Worm (Caenorhabditis elegans) whole organism, young adult: Measurements from ENCODE around the gene nep-23.
A peak's percentile ranks its signal among the peaks of the same experiment; 100 is the strongest.
"Not testable (repeated sequence)": the region's sequence is repeated elsewhere in the genome, so short reads cannot be mapped to it uniquely, and the experiment has no call there.

Source experiments
- B0261.1 ChIP-seq: sonication (generic microtip); optimal IDR thresholded peaks from 2 replicates; lab custom pipeline; 2016; ENCODE audit warnings: mild to moderate bottlenecking, missing genetic modification characterization, moderate library complexity, missing compliant biosample characterization
- B0336.3 ChIP-seq: fragments of 200-800 bp; sonication (Bioruptor generic); IDR thresholded peaks from 2 replicates; pipeline ENCODE4 v1.3.6; 2022; ENCODE audit warnings: missing genetic modification characterization, missing compliant biosample characterization
- D2030.7 ChIP-seq: fragments of 200-800 bp; sonication (Bioruptor generic); IDR thresholded peaks from 2 replicates; pipeline ENCODE4 v1.3.6; 2022; ENCODE audit warnings: missing genetic modification reagents, missing genetic modification characterization, missing compliant biosample characterization
- F10E7.11 ChIP-seq: sonication (generic microtip); optimal IDR thresholded peaks from 2 replicates; lab custom pipeline; 2017; ENCODE audit warnings: mild to moderate bottlenecking, missing genetic modification characterization, moderate library complexity, missing compliant biosample characterization
- F33H1.4 ChIP-seq: fragments of 200-800 bp; sonication (Bioruptor generic); IDR thresholded peaks from 2 replicates; pipeline ENCODE4 v1.3.6; 2022; ENCODE audit warnings: missing genetic modification reagents, missing genetic modification characterization, missing compliant biosample characterization
- Y56A3A.18 ChIP-seq: fragments of 200-800 bp; sonication (Bioruptor generic); IDR thresholded peaks from 2 replicates; pipeline ENCODE4 v1.3.6; 2022; ENCODE audit warnings: missing genetic modification reagents, missing genetic modification characterization, missing compliant biosample characterization
- ama-1 ChIP-seq, 3 experiments: fragments of 150-350 bp in 1 of 3; sonication (generic microtip) in 2 of 3; optimal IDR thresholded peaks; 2 replicates each; lab custom pipeline; 2014 to 2018; ENCODE audit warnings: missing biosample characterization in 2 of 3, missing genetic modification characterization in 2 of 3, missing genetic modification reagents in 2 of 3
- attf-6 ChIP-seq: fragments of 200-800 bp; sonication (Bioruptor generic); IDR thresholded peaks from 2 replicates; pipeline ENCODE4 v1.3.6; 2022; ENCODE audit warnings: missing genetic modification reagents, missing genetic modification characterization, missing compliant biosample characterization
- cebp-2 ChIP-seq: fragments of 200-800 bp; sonication (Bioruptor generic); IDR thresholded peaks from 2 replicates; pipeline ENCODE4 v1.3.6; 2022; ENCODE audit warnings: missing genetic modification characterization, missing compliant biosample characterization
- ceh-100 ChIP-seq: fragments of 200-800 bp; sonication (Bioruptor generic); IDR thresholded peaks from 2 replicates; pipeline ENCODE4 v1.3.6; 2022; ENCODE audit warnings: missing genetic modification reagents, missing genetic modification characterization, missing compliant biosample characterization
- ceh-40 ChIP-seq: fragments of 200-800 bp; sonication (Bioruptor generic); IDR thresholded peaks from 2 replicates; pipeline ENCODE4 v1.3.6; 2022; ENCODE audit warnings: missing genetic modification characterization, missing compliant biosample characterization
- ceh-58 ChIP-seq: fragments of 200-800 bp; sonication (Bioruptor generic); IDR thresholded peaks from 2 replicates; pipeline ENCODE4 v1.3.6; 2022; ENCODE audit warnings: missing genetic modification characterization, missing compliant biosample characterization
- die-1 ChIP-seq: sonication (generic microtip); optimal IDR thresholded peaks from 2 replicates; lab custom pipeline; 2016; ENCODE audit warnings: missing genotype, mild to moderate bottlenecking, missing genetic modification characterization, missing compliant biosample characterization
- efl-1 ChIP-seq: fragments of 150-350 bp; optimal IDR thresholded peaks from 2 replicates; lab custom pipeline; 2014; ENCODE audit warnings: missing biosample characterization, missing genetic modification reagents, missing genetic modification characterization
- ekl-4 ChIP-seq: fragments of 200-800 bp; sonication (Bioruptor generic); IDR thresholded peaks from 2 replicates; pipeline ENCODE4 v1.3.6; 2022; ENCODE audit warnings: missing genetic modification reagents, missing genetic modification characterization, missing compliant biosample characterization
- fkh-3 ChIP-seq: sonication (generic microtip); optimal IDR thresholded peaks from 2 replicates; lab custom pipeline; 2016; ENCODE audit warnings: mild to moderate bottlenecking, missing genetic modification characterization, missing compliant biosample characterization
- him-1 ChIP-seq: sonication (generic microtip); optimal IDR thresholded peaks from 2 replicates; lab custom pipeline; 2016; ENCODE audit warnings: missing genotype, missing genetic modification reagents, missing genetic modification characterization, missing compliant biosample characterization
- hsf-1 ChIP-seq: fragments of 200-800 bp; sonication (Bioruptor generic); IDR thresholded peaks from 2 replicates; pipeline ENCODE4 v1.3.6; 2022; ENCODE audit warnings: missing genetic modification reagents, missing genetic modification characterization, missing compliant biosample characterization
- lin-35 ChIP-seq, 3 experiments: fragments of 150-350 bp in 2 of 3; sonication (generic microtip) in 1 of 3; optimal IDR thresholded peaks; 2 replicates each; lab custom pipeline; 2014 to 2018; ENCODE audit warnings: missing biosample characterization in 3 of 3, missing genetic modification characterization in 3 of 3, missing genetic modification reagents in 3 of 3
- lin-40 ChIP-seq: sonication (generic microtip); optimal IDR thresholded peaks from 2 replicates; lab custom pipeline; 2016; ENCODE audit warnings: missing genetic modification characterization, mild to moderate bottlenecking, missing compliant biosample characterization, missing genotype, missing genetic modification reagents
- lir-1 ChIP-seq: fragments of 200-800 bp; sonication (Bioruptor generic); conservative IDR thresholded peaks from 2 replicates; pipeline ENCODE4 v1.3.6; 2022; ENCODE audit warnings: missing genetic modification reagents, missing genetic modification characterization, missing compliant biosample characterization
- lsy-27 ChIP-seq: sonication (generic microtip); optimal IDR thresholded peaks from 2 replicates; lab custom pipeline; 2017; ENCODE audit warnings: missing genetic modification characterization, mild to moderate bottlenecking, missing compliant biosample characterization, antibody characterized with exemption, missing genotype, borderline replicate concordance; ENCODE audit not compliant: insufficient read depth
- madf-10 ChIP-seq: sonication (generic microtip); optimal IDR thresholded peaks from 2 replicates; lab custom pipeline; 2016; ENCODE audit warnings: mild to moderate bottlenecking, missing genetic modification characterization, missing compliant biosample characterization
- rpc-1 ChIP-seq, 2 experiments: fragments of 150-350 bp in 1 of 2; sonication (generic microtip) in 1 of 2; optimal IDR thresholded peaks; 2 replicates each; lab custom pipeline; 2014 to 2018; ENCODE audit warnings: missing biosample characterization in 1 of 2, missing genetic modification characterization in 1 of 2, missing genetic modification reagents in 1 of 2, missing genotype in 1 of 2
- sea-2 ChIP-seq: fragments of 200-800 bp; sonication (Bioruptor generic); IDR thresholded peaks from 2 replicates; pipeline ENCODE4 v1.3.6; 2022; ENCODE audit warnings: missing genetic modification characterization, missing compliant biosample characterization
- snpc-3.4 ChIP-seq: sonication (generic microtip); optimal IDR thresholded peaks from 2 replicates; lab custom pipeline; 2017; ENCODE audit warnings: missing genetic modification characterization, mild to moderate bottlenecking, missing compliant biosample characterization, antibody characterized with exemption, moderate library complexity, missing genotype, missing genetic modification reagents
- snpc-4 ChIP-seq, 5 experiments: fragments of 150-350 bp in 1 of 5; sonication (generic microtip) in 4 of 5; optimal IDR thresholded peaks; 2 replicates each; lab custom pipeline; 2014 to 2018; ENCODE audit warnings: missing genetic modification characterization in 5 of 5, missing biosample characterization in 3 of 5, antibody characterized with exemption in 2 of 5, mild to moderate bottlenecking in 2 of 5, missing compliant biosample characterization in 2 of 5, missing genotype in 2 of 5, moderate library complexity in 2 of 5, missing genetic modification reagents in 1 of 5
- sptf-2 ChIP-seq: fragments of 200-800 bp; sonication (Bioruptor generic); optimal IDR thresholded peaks from 2 replicates; lab custom pipeline; 2018; ENCODE audit warnings: mild to moderate bottlenecking, missing genetic modification characterization, missing compliant biosample characterization
- tbp1 ChIP-seq: fragments of 200-800 bp; sonication (Bioruptor generic); optimal IDR thresholded peaks from 2 replicates; lab custom pipeline; 2018; ENCODE audit warnings: mild to moderate bottlenecking, missing genetic modification characterization, missing compliant biosample characterization
- tbx-9 ChIP-seq: sonication (generic microtip); optimal IDR thresholded peaks from 2 replicates; lab custom pipeline; 2016; ENCODE audit warnings: borderline replicate concordance, missing genetic modification characterization, inconsistent platforms, missing compliant biosample characterization
- tlf-1 ChIP-seq: fragments of 200-800 bp; sonication (Bioruptor generic); optimal IDR thresholded peaks from 2 replicates; lab custom pipeline; 2018; ENCODE audit warnings: mild to moderate bottlenecking, missing genetic modification characterization, missing compliant biosample characterization
- ztf-18 ChIP-seq: sonication (generic microtip); optimal IDR thresholded peaks from 2 replicates; lab custom pipeline; 2016; ENCODE audit warnings: missing genotype, mild to moderate bottlenecking, missing genetic modification characterization, missing compliant biosample characterization
- ztf-28 ChIP-seq: fragments of 200-800 bp; sonication (Bioruptor generic); IDR thresholded peaks from 2 replicates; pipeline ENCODE4 v1.3.6; 2022; ENCODE audit warnings: missing genetic modification reagents, missing genetic modification characterization, missing compliant biosample characterization

Gene nep-23

ce11 chrIV:16920041-16920440, at the start of gene nep-23:
TSS of gene nep-23 (plus strand) at chrIV:16920341.
- TF ChIP-seq B0336.3 (no peak), tlf-1 (GFP tag; lab: Kevin White, UChicago) (no peak), lin-40 (tag; lab: Kevin White, UChicago) (no peak), B0261.1 (no peak)

ce11 chrIV:16882414-16882813, 37.7 kb upstream of the nep-23 start:
- TF ChIP-seq ceh-100 (GFP tag; lab: Robert Waterston, UW) (peak; percentile 64), hsf-1 (peak; percentile 97), attf-6 (GFP tag; lab: Robert Waterston, UW) (peak; percentile 25; the same call in 1 of the 2 replicates)

- TF ChIP-seq snpc-4 (GFP tag; optimal IDR thresholded peaks at IDR 0.05; lab: Kevin White, UChicago) = no peak
- peak in 1 of 4 experiments; percentile 52 for TF ChIP-seq snpc-4 (tag; optimal IDR thresholded peaks at IDR 0.05; lab: Kevin White, UChicago)
- TF ChIP-seq fkh-3 = no peak
- TF ChIP-seq attf-6 (GFP tag; lab: Robert Waterston, UW) = peak; percentile 55; the same call in 1 of the 2 replicates
- TF ChIP-seq, all 124 proteins: peak for 2
Measured at ce11 chrIV:16888580-16888979, 31.6 kb upstream of the nep-23 start.

- not testable (repeated sequence) for TF ChIP-seq ceh-58; tbx-9 (tag; lab: Kevin White, UChicago); lir-1 (GFP tag; lab: Robert Waterston, UW)
Measured at ce11 chrIV:16895288-16895687, 24.9 kb upstream of the nep-23 start, which contains the start of gene T06A10.2. TSS of gene T06A10.2 (plus strand) at chrIV:16895588.

DNA sequence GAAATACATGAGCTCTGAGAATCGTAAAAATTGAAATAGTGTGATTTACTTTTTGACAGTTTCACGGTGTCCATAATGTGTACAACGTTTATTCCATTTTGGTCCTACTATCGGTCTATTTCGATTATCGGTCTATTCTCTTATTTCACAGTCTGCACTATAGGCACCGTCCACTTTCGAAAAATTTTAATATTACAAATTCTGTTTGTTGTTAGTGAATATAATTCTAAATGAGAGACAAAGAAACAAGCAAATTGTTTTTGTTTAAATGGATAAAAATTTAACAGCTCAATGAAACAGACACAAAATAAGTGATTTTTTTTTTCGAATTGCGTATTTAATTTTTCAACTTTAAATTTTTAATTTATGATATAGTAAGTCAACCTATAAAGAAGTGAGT, 21.9 kb upstream of the nep-23 start:
- TF ChIP-seq ama-1 (optimal IDR thresholded peaks at IDR 0.05; lab: Kevin White, UChicago) = no peak
- TF ChIP-seq ama-1 (GFP tag; optimal IDR thresholded peaks at IDR 0.05; lab: Kevin White, UChicago) = no peak
- TF ChIP-seq tbp1 (GFP tag; lab: Kevin White, UChicago) = no peak

DNA sequence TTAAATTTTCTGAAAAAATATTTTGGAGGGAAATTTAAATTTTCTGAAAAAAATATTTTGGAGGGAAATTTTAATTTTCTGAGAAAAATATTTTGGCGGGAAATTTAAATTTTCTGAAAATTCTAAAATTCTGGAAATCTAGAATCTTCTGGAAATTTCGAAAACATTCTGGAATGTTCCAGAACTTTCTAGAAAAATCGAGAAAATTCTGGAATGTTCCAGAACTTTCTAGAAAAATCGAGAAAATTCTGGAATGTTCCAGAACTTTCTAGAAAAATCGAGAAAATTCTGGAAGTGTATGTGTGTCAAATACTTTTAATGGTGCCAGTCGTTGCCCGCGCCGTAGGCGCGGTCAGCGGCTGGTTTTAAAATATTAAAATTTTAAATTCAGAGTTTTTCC, 9.3 kb upstream of the nep-23 start:
- peak; percentile 93 for TF ChIP-seq hsf-1
- TF ChIP-seq, all 124 proteins: peak for 1; not testable (repeated sequence) for 123

ce11 chrIV:16915751-16916150, 4.4 kb upstream of the nep-23 start, which contains the start of gene Y116A8C.3:
TSS of gene Y116A8C.3 (plus strand) at chrIV:16916051.
- TF ChIP-seq ztf-18 (no peak), sptf-2 (no peak), snpc-4 (GFP tag; optimal IDR thresholded peaks at IDR 0.05; lab: Kevin White, UChicago) (no peak), snpc-4 (tag; optimal IDR thresholded peaks at IDR 0.05; lab: Kevin White, UChicago) (peak in 1 of 4 experiments; percentile 44)

- no peak for TF ChIP-seq rpc-1 (optimal IDR thresholded peaks at IDR 0.05; lab: Kevin White, UChicago)
- no peak for TF ChIP-seq rpc-1 (tag; optimal IDR thresholded peaks at IDR 0.05; lab: Kevin White, UChicago)
- no peak for TF ChIP-seq ztf-28 (GFP tag; lab: Robert Waterston, UW)
- no peak for TF ChIP-seq lin-35 (GFP tag; optimal IDR thresholded peaks at IDR 0.05; lab: Kevin White, UChicago)
- no peak for TF ChIP-seq D2030.7
- TF ChIP-seq cebp-2 (GFP tag; lab: Robert Waterston, UW) = no peak
- no peak for TF ChIP-seq die-1 (tag; lab: Kevin White, UChicago)
- no peak for TF ChIP-seq snpc-3.4 (tag; lab: Kevin White, UChicago)
- no peak for TF ChIP-seq sea-2 (GFP tag; lab: Robert Waterston, UW)
- TF ChIP-seq attf-6 (GFP tag; lab: Robert Waterston, UW) = no peak
- TF ChIP-seq him-1 (tag; lab: Kevin White, UChicago) = no peak
- TF ChIP-seq F10E7.11 (tag; lab: Kevin White, UChicago) = no peak
- TF ChIP-seq ceh-40 (GFP tag; lab: Robert Waterston, UW) = no peak
- no peak for TF ChIP-seq madf-10 (tag; lab: Kevin White, UChicago)
- no peak for TF ChIP-seq F33H1.4
- TF ChIP-seq efl-1 (GFP tag; lab: Kevin White, UChicago) = no peak
- TF ChIP-seq Y56A3A.18 (GFP tag; lab: Robert Waterston, UW) = no peak
- TF ChIP-seq lsy-27 (tag; lab: Kevin White, UChicago) = no peak
- TF ChIP-seq tlf-1 (GFP tag; lab: Kevin White, UChicago) = no peak
- TF ChIP-seq ekl-4 (GFP tag; lab: Robert Waterston, UW) = no peak
Measured at ce11 chrIV:16917831-16918429, 2.2 kb upstream of the nep-23 start, which contains the start of the genes Y116A8C.469 and Y116A8C.468. TSS of gene Y116A8C.469 (minus strand) at chrIV:16917931. TSS of gene Y116A8C.468 (plus strand) at chrIV:16918379.
